Fruit fly (Drosophila melanogaster) S2 (cell line): Measurements from ENCODE around the gene CG43844.

Experiments used
- CG8478 ChIP-seq: fragments of >200 bp; optimal IDR thresholded peaks from 2 replicates; lab custom pipeline; 2018
- CTCF ChIP-seq, 2 experiments: fragments of >200 bp; optimal IDR thresholded peaks; 2 replicates each; lab custom pipeline; 2018

- TF ChIP-seq CG8478 (lab: Kevin White, UChicago), result no peak
- no peak for TF ChIP-seq CTCF (optimal IDR thresholded peaks at IDR 0.05; lab: Kevin White, UChicago)
These were observed 24.3 kb upstream of the CG43844 start, which contains the start of gene lsn for dm6 chr3R:21864992-21865391.
